Fruit fly (Drosophila melanogaster): Measurements from ENCODE around the gene ATPsynCF6.
A peak's percentile ranks its signal among the peaks of the same experiment; 100 is the strongest.

Gene ATPsynCF6

dm6 chr3R:23384591-23385260 lies 28.9 kb upstream of the ATPsynCF6 start, which contains the start of gene CG4393:
Gene CG4393, minus strand, starts transcription at chr3R:23384777.
- TF ChIP-seq noc (tag; optimal IDR thresholded peaks at IDR 0.05) = no peak

- no peak for TF ChIP-seq noc (tag; optimal IDR thresholded peaks at IDR 0.05)
Observed at dm6 chr3R:23383723-23384122, 27.9 kb upstream of the ATPsynCF6 start.

dm6 chr3R:23377288-23377687 lies 21.4 kb upstream of the ATPsynCF6 start:
- TF ChIP-seq noc (tag; optimal IDR thresholded peaks at IDR 0.05) = no peak

- TF ChIP-seq noc (tag; optimal IDR thresholded peaks at IDR 0.05) = peak; percentile 48
Observed at dm6 chr3R:23374290-23374689, 18.4 kb upstream of the ATPsynCF6 start.

dm6 chr3R:23373403-23373802 lies 17.5 kb upstream of the ATPsynCF6 start, which contains the start of gene CG42828:
Gene CG42828, plus strand, starts transcription at chr3R:23373703.
- TF ChIP-seq noc (tag; optimal IDR thresholded peaks at IDR 0.05) = no peak

dm6 chr3R:23372624-23373023 lies 16.8 kb upstream of the ATPsynCF6 start, which contains the start of gene CG42827:
Gene CG42827, plus strand, starts transcription at chr3R:23372924.
- TF ChIP-seq noc (tag; optimal IDR thresholded peaks at IDR 0.05) = no peak

- TF ChIP-seq noc (tag; optimal IDR thresholded peaks at IDR 0.05) = no peak
Observed at dm6 chr3R:23368235-23368634, 12.4 kb upstream of the ATPsynCF6 start.

- no peak for TF ChIP-seq noc (tag; optimal IDR thresholded peaks at IDR 0.05)
Observed at dm6 chr3R:23367540-23367939, 11.7 kb upstream of the ATPsynCF6 start.

- no peak for TF ChIP-seq noc (tag; optimal IDR thresholded peaks at IDR 0.05)
Observed at dm6 chr3R:23365028-23365427, 9.2 kb upstream of the ATPsynCF6 start.

- TF ChIP-seq noc (tag; optimal IDR thresholded peaks at IDR 0.05) = peak; percentile 95
Observed at dm6 chr3R:23363515-23364124, 7.8 kb upstream of the ATPsynCF6 start, which contains the start of gene CG4408. Gene CG4408, minus strand, starts transcription at chr3R:23363574.

- TF ChIP-seq noc (tag; optimal IDR thresholded peaks at IDR 0.05) = no peak
Observed at dm6 chr3R:23360356-23360755, 4.5 kb upstream of the ATPsynCF6 start.

- no peak for TF ChIP-seq noc (tag; optimal IDR thresholded peaks at IDR 0.05)
Observed at dm6 chr3R:23359420-23359819, 3.6 kb upstream of the ATPsynCF6 start.

- peak; percentile 32 for TF ChIP-seq noc (tag; optimal IDR thresholded peaks at IDR 0.05)
Observed at dm6 chr3R:23358565-23359138, 2.8 kb upstream of the ATPsynCF6 start, which contains the start of gene RpS3. Gene RpS3, plus strand, starts transcription at chr3R:23358812.

- TF ChIP-seq noc (tag; optimal IDR thresholded peaks at IDR 0.05) = peak; percentile 28
Observed at dm6 chr3R:23356920-23357386, 1.1 kb upstream of the ATPsynCF6 start.

- TF ChIP-seq noc (tag; optimal IDR thresholded peaks at IDR 0.05) = no peak
Observed at dm6 chr3R:23347432-23348305, 8.2 kb downstream of the ATPsynCF6 start, which contains the start of gene PolE1. Gene PolE1, plus strand, starts transcription at chr3R:23348128.
